Fruit fly (Drosophila melanogaster) whole organism, embryonic: ENCODE measurements around the gene Pvr.
A peak's percentile ranks its signal among the peaks of the same experiment; 100 is the strongest.

Experiments
- CG1024 ChIP-seq: fragments of 200-800 bp; sonication (Bioruptor generic); IDR thresholded peaks from 2 replicates; pipeline ENCODE4 v1.3.6; 2022; ENCODE audit warnings: missing biosample characterization, missing genetic modification characterization
- CG11504 ChIP-seq: fragments of 200-800 bp; sonication (Bioruptor generic); optimal IDR thresholded peaks from 3 replicates; lab custom pipeline; 2019; ENCODE audit warnings: missing biosample characterization, mild to moderate bottlenecking, missing genetic modification characterization, moderate library complexity
- CG12659 ChIP-seq: fragments of 200-800 bp; sonication (Bioruptor generic); optimal IDR thresholded peaks from 3 replicates; lab custom pipeline; 2017; ENCODE audit warnings: mild to moderate bottlenecking, missing biosample characterization, missing genetic modification reagents, missing genetic modification characterization
- CG14014 ChIP-seq: fragments of 200-800 bp; sonication (Bioruptor generic); IDR thresholded peaks from 2 replicates; pipeline ENCODE4 v1.3.6; 2022; ENCODE audit warnings: missing biosample characterization, missing genetic modification characterization
- CG1529 ChIP-seq: fragments of 200-800 bp; sonication (Bioruptor generic); optimal IDR thresholded peaks from 3 replicates; lab custom pipeline; 2018; ENCODE audit warnings: missing biosample characterization, missing genetic modification characterization
- CG15479 ChIP-seq: fragments of 200-800 bp; sonication (Bioruptor generic); optimal IDR thresholded peaks from 3 replicates; lab custom pipeline; 2019; ENCODE audit warnings: missing biosample characterization, mild to moderate bottlenecking, missing genetic modification characterization, moderate library complexity
- CG15601 ChIP-seq: fragments of 200-800 bp; sonication (Bioruptor generic); optimal IDR thresholded peaks from 3 replicates; lab custom pipeline; 2019; ENCODE audit warnings: missing biosample characterization, mild to moderate bottlenecking, missing genetic modification characterization, moderate library complexity
- CG1602 ChIP-seq: fragments of 200-800 bp; sonication (Bioruptor generic); optimal IDR thresholded peaks from 3 replicates; lab custom pipeline; 2016; ENCODE audit warnings: missing biosample characterization, missing genetic modification characterization
- CG1603 ChIP-seq: fragments of 200-800 bp; sonication (Bioruptor generic); optimal IDR thresholded peaks from 2 replicates; lab custom pipeline; 2019; ENCODE audit warnings: missing biosample characterization, mild to moderate bottlenecking, missing genetic modification characterization, moderate library complexity
- CG17328 ChIP-seq: fragments of 200-800 bp; sonication (Bioruptor generic); IDR thresholded peaks from 2 replicates; pipeline ENCODE4 v1.3.6; 2022; ENCODE audit warnings: missing biosample characterization, missing genetic modification characterization
- CG2116 ChIP-seq: fragments of 200-800 bp; sonication (Bioruptor generic); optimal IDR thresholded peaks from 3 replicates; lab custom pipeline; 2018; ENCODE audit warnings: missing biosample characterization, mild to moderate bottlenecking, missing genetic modification characterization
- CG2889 ChIP-seq: fragments of 200-800 bp; sonication (Bioruptor generic); IDR thresholded peaks from 3 replicates; pipeline ENCODE4 v1.3.6; 2022; ENCODE audit warnings: missing biosample characterization, missing genetic modification characterization
- CG30020 ChIP-seq: fragments of 200-800 bp; optimal IDR thresholded peaks from 2 replicates; lab custom pipeline; 2019; ENCODE audit warnings: missing biosample characterization, mild to moderate bottlenecking, missing genetic modification characterization, moderate library complexity
- CG31365 ChIP-seq: fragments of 200-800 bp; sonication (Bioruptor generic); optimal IDR thresholded peaks from 2 replicates; lab custom pipeline; 2018; ENCODE audit warnings: missing biosample characterization, mild to moderate bottlenecking, missing genetic modification characterization
- CG31441 ChIP-seq: fragments of 200-800 bp; sonication (Bioruptor generic); IDR thresholded peaks from 2 replicates; pipeline ENCODE4 v1.3.6; 2022; ENCODE audit warnings: missing biosample characterization, missing genetic modification characterization
- CG5953 ChIP-seq: fragments of 200-800 bp; sonication (Bioruptor generic); IDR thresholded peaks from 2 replicates; pipeline ENCODE4 v1.3.6; 2022; ENCODE audit warnings: missing biosample characterization, missing genetic modification characterization
- CG6272 ChIP-seq: fragments of 200-800 bp; sonication (Bioruptor generic); IDR thresholded peaks from 2 replicates; pipeline ENCODE4 v1.3.6; 2022; ENCODE audit warnings: missing biosample characterization, missing genetic modification characterization
- CG6683 ChIP-seq: fragments of 200-800 bp; sonication (Bioruptor generic); optimal IDR thresholded peaks from 2 replicates; lab custom pipeline; 2017; ENCODE audit warnings: missing biosample characterization, mild to moderate bottlenecking, missing genetic modification characterization, missing genetic modification reagents
- CG9727 ChIP-seq: fragments of 200-800 bp; sonication (Bioruptor generic); optimal IDR thresholded peaks from 3 replicates; lab custom pipeline; 2017; ENCODE audit warnings: missing biosample characterization, mild to moderate bottlenecking, missing genetic modification characterization
- CG9817 ChIP-seq: fragments of 200-800 bp; sonication (Bioruptor generic); optimal IDR thresholded peaks from 2 replicates; lab custom pipeline; 2018; ENCODE audit warnings: missing biosample characterization, mild to moderate bottlenecking, missing genetic modification characterization, moderate library complexity
- D19B ChIP-seq: fragments of 200-800 bp; sonication (Bioruptor generic); optimal IDR thresholded peaks from 2 replicates; lab custom pipeline; 2017; ENCODE audit warnings: missing biosample characterization, mild to moderate bottlenecking, missing genetic modification characterization
- Dip2 ChIP-seq: fragments of 200-800 bp; sonication (Bioruptor generic); IDR thresholded peaks from 2 replicates; pipeline ENCODE4 v1.3.6; 2022; ENCODE audit warnings: missing biosample characterization, missing genetic modification characterization
- Doc2 ChIP-seq: fragments of 200-800 bp; sonication (Bioruptor generic); IDR thresholded peaks from 2 replicates; pipeline ENCODE4 v1.3.6; 2022; ENCODE audit warnings: missing biosample characterization, missing genetic modification characterization
- Eip74EF ChIP-seq, 2 experiments: fragments of 200-800 bp in 1 of 2; fragments of >200 bp in 1 of 2; sonication (Bioruptor generic) in 1 of 2; optimal IDR thresholded peaks; 2 replicates each; lab custom pipeline; 2017 to 2019; ENCODE audit warnings: missing biosample characterization in 2 of 2, missing genetic modification characterization in 2 of 2, mild to moderate bottlenecking in 1 of 2, moderate library complexity in 1 of 2
- Fer1 ChIP-seq: fragments of 200-800 bp; sonication (Bioruptor generic); optimal IDR thresholded peaks from 2 replicates; lab custom pipeline; 2017; ENCODE audit warnings: missing biosample characterization, mild to moderate bottlenecking, missing genetic modification characterization
- HLH3B ChIP-seq: fragments of 200-800 bp; sonication (Bioruptor generic); IDR thresholded peaks from 2 replicates; pipeline ENCODE4 v1.3.6; 2022; ENCODE audit warnings: missing biosample characterization, missing genetic modification characterization
- HLHmδ ChIP-seq: fragments of 200-800 bp; sonication (Bioruptor generic); optimal IDR thresholded peaks from 2 replicates; lab custom pipeline; 2018; ENCODE audit warnings: missing biosample characterization, mild to moderate bottlenecking, missing genetic modification characterization, moderate library complexity
- Hey ChIP-seq: fragments of 200-800 bp; sonication (Bioruptor generic); optimal IDR thresholded peaks from 3 replicates; lab custom pipeline; 2018; ENCODE audit warnings: missing biosample characterization, mild to moderate bottlenecking, missing genetic modification characterization
- Mad ChIP-seq: fragments of 200-800 bp; sonication (Bioruptor generic); optimal IDR thresholded peaks from 2 replicates; lab custom pipeline; 2016; ENCODE audit warnings: missing biosample characterization, missing genetic modification characterization
- Max ChIP-seq: fragments of 200-800 bp; sonication (Bioruptor generic); optimal IDR thresholded peaks from 2 replicates; lab custom pipeline; 2016; ENCODE audit warnings: missing biosample characterization, mild to moderate bottlenecking, missing genetic modification characterization
- Nf-YA ChIP-seq: fragments of 200-800 bp; sonication (Bioruptor generic); IDR thresholded peaks from 2 replicates; pipeline ENCODE4 v1.3.6; 2022; ENCODE audit warnings: missing biosample characterization, missing genetic modification characterization
- Nf-YB ChIP-seq: fragments of 200-800 bp; sonication (Bioruptor generic); optimal IDR thresholded peaks from 3 replicates; lab custom pipeline; 2019; ENCODE audit warnings: missing biosample characterization, mild to moderate bottlenecking, missing genetic modification characterization, moderate library complexity
- Oaz ChIP-seq: fragments of 200-800 bp; sonication (Bioruptor generic); IDR thresholded peaks from 2 replicates; pipeline ENCODE4 v1.3.6; 2022; ENCODE audit warnings: missing biosample characterization, missing genetic modification characterization
- Rfx ChIP-seq: fragments of 200-800 bp; sonication (Bioruptor generic); IDR thresholded peaks from 2 replicates; pipeline ENCODE4 v1.3.6; 2022; ENCODE audit warnings: missing biosample characterization, missing genetic modification characterization
- Six4 ChIP-seq: fragments of 200-800 bp; sonication (Bioruptor generic); optimal IDR thresholded peaks from 2 replicates; lab custom pipeline; 2016; ENCODE audit warnings: missing biosample characterization, missing genetic modification characterization
- Sry-β ChIP-seq: fragments of 200-800 bp; sonication (Bioruptor generic); optimal IDR thresholded peaks from 2 replicates; lab custom pipeline; 2018; ENCODE audit warnings: missing biosample characterization, mild to moderate bottlenecking, missing genetic modification characterization, moderate library complexity
- al ChIP-seq: fragments of 200-800 bp; sonication (Bioruptor generic); IDR thresholded peaks from 2 replicates; pipeline ENCODE4 v1.3.6; 2022; ENCODE audit warnings: missing biosample characterization, missing genetic modification characterization
- fru ChIP-seq: fragments of >200 bp; optimal IDR thresholded peaks from 2 replicates; lab custom pipeline; 2017
- kah ChIP-seq: fragments of 200-800 bp; sonication (Bioruptor generic); optimal IDR thresholded peaks from 2 replicates; lab custom pipeline; 2018; ENCODE audit warnings: missing biosample characterization, mild to moderate bottlenecking, missing genetic modification characterization
- odd ChIP-seq: fragments of 200-800 bp; sonication (Bioruptor generic); optimal IDR thresholded peaks from 2 replicates; lab custom pipeline; 2017; ENCODE audit warnings: missing biosample characterization, mild to moderate bottlenecking, missing genetic modification characterization
- phol ChIP-seq: fragments of 200-800 bp; sonication (Bioruptor generic); optimal IDR thresholded peaks from 3 replicates; lab custom pipeline; 2018; ENCODE audit warnings: missing biosample characterization, mild to moderate bottlenecking, missing genetic modification characterization, moderate library complexity
- psq ChIP-seq: fragments of 200-800 bp; sonication (Bioruptor generic); optimal IDR thresholded peaks from 2 replicates; lab custom pipeline; 2017; ENCODE audit warnings: missing biosample characterization, missing genetic modification characterization
- pzg ChIP-seq: fragments of 200-800 bp; sonication (Bioruptor generic); optimal IDR thresholded peaks from 3 replicates; lab custom pipeline; 2018; ENCODE audit warnings: missing biosample characterization, mild to moderate bottlenecking, missing genetic modification characterization, moderate library complexity
- ro ChIP-seq: fragments of 200-800 bp; sonication (Bioruptor generic); IDR thresholded peaks from 2 replicates; pipeline ENCODE4 v1.3.6; 2022; ENCODE audit warnings: missing biosample characterization, missing genetic modification characterization
- run ChIP-seq: fragments of 200-800 bp; sonication (Bioruptor generic); optimal IDR thresholded peaks from 3 replicates; lab custom pipeline; 2018; ENCODE audit warnings: missing biosample characterization, mild to moderate bottlenecking, missing genetic modification characterization
- slp2 ChIP-seq: fragments of 200-800 bp; sonication (Bioruptor generic); optimal IDR thresholded peaks from 2 replicates; lab custom pipeline; 2016; ENCODE audit warnings: missing biosample characterization, missing genetic modification characterization
- ssp ChIP-seq: fragments of 200-800 bp; sonication (Bioruptor generic); IDR thresholded peaks from 2 replicates; pipeline ENCODE4 v1.3.6; 2022; ENCODE audit warnings: missing biosample characterization, missing genetic modification characterization
- stc ChIP-seq: fragments of 200-800 bp; sonication (Bioruptor generic); IDR thresholded peaks from 2 replicates; pipeline ENCODE4 v1.3.6; 2022; ENCODE audit warnings: missing biosample characterization, missing genetic modification characterization
- ttk ChIP-seq: fragments of 200-800 bp; sonication (Bioruptor generic); IDR thresholded peaks from 2 replicates; pipeline ENCODE4 v2.1.2; 2022; ENCODE audit warnings: missing biosample characterization, missing genetic modification characterization
- wdn ChIP-seq: fragments of 200-800 bp; sonication (Bioruptor generic); IDR thresholded peaks from 2 replicates; pipeline ENCODE4 v1.3.6; 2022; ENCODE audit warnings: missing biosample characterization, missing genetic modification characterization
- zf30C ChIP-seq: fragments of 200-800 bp; sonication (Bioruptor generic); optimal IDR thresholded peaks from 3 replicates; lab custom pipeline; 2018; ENCODE audit warnings: missing biosample characterization, mild to moderate bottlenecking, missing genetic modification characterization

Pvr gene

dm6 chr2L:8284913-8285619 is 45.4 kb upstream of the Pvr start (continued):
- TF ChIP-seq slp2 (no peak), CG2889 (no peak), Dip2 (no peak), ttk (GFP tag; lab: Robert Waterston, UW) (no peak), fru (lab: Kevin White, UChicago) (no peak), CG15479 (no peak), CG31441 (peak; percentile 49), CG15601 (tag; lab: Kevin White, UChicago) (peak; percentile 10), Six4 (GFP tag; lab: Kevin White, UChicago) (no peak), Oaz (GFP tag; lab: Robert Waterston, UW) (no peak), kah (GFP tag; lab: Kevin White, UChicago) (no peak), D19B (no peak), CG31365 (tag; lab: Kevin White, UChicago) (no peak), Sry-β (GFP tag; lab: Kevin White, UChicago) (no peak), zf30C (GFP tag; lab: Kevin White, UChicago) (no peak), Hey (no peak), Fer1 (GFP tag; lab: Kevin White, UChicago) (peak; percentile 23), CG6683 (no peak), al (GFP tag; lab: Robert Waterston, UW) (no peak), Mad (no peak), stc (GFP tag; lab: Robert Waterston, UW) (no peak), Nf-YA (GFP tag; lab: Robert Waterston, UW) (no peak), wdn (GFP tag; lab: Robert Waterston, UW) (no peak), ro (GFP tag; lab: Robert Waterston, UW) (no peak), pzg (GFP tag; lab: Kevin White, UChicago) (no peak), Rfx (GFP tag; lab: Robert Waterston, UW) (no peak), CG1529 (GFP tag; lab: Kevin White, UChicago) (no peak), CG17328 (GFP tag; lab: Robert Waterston, UW) (no peak), phol (peak; percentile 47), CG1603 (tag; lab: Kevin White, UChicago) (peak; percentile 21), HLH3B (GFP tag; lab: Robert Waterston, UW) (no peak), CG6272 (GFP tag; lab: Robert Waterston, UW) (no peak), Max (GFP tag; lab: Kevin White, UChicago) (no peak), odd (GFP tag; lab: Kevin White, UChicago) (peak; percentile 4), HLHmδ (GFP tag; lab: Kevin White, UChicago) (no peak), Nf-YB (GFP tag; lab: Kevin White, UChicago) (no peak), CG9817 (tag; lab: Kevin White, UChicago) (no peak), ssp (GFP tag; lab: Robert Waterston, UW) (no peak), CG11504 (tag; lab: Kevin White, UChicago) (peak; percentile 60), CG14014 (GFP tag; lab: Robert Waterston, UW) (no peak; the same call in 1 of the 2 replicates), CG12659 (peak; percentile 8), run (tag; lab: Kevin White, UChicago) (no peak), psq (GFP tag; lab: Kevin White, UChicago) (no peak), CG5953 (GFP tag; lab: Robert Waterston, UW) (no peak), CG30020 (tag; lab: Kevin White, UChicago) (no peak), CG2116 (no peak), Eip74EF (GFP tag; optimal IDR thresholded peaks at IDR 0.05; lab: Kevin White, UChicago) (peak in 1 of 2 experiments; percentile 20), CG9727 (GFP tag; lab: Kevin White, UChicago) (no peak), CG1024 (GFP tag; lab: Robert Waterston, UW) (no peak), Doc2 (GFP tag; lab: Robert Waterston, UW) (no peak), CG1602 (GFP tag; lab: Kevin White, UChicago) (no peak)
